Fruit fly (Drosophila melanogaster): ENCODE results near the gene CG42674.

The CG42674 gene

DNA sequence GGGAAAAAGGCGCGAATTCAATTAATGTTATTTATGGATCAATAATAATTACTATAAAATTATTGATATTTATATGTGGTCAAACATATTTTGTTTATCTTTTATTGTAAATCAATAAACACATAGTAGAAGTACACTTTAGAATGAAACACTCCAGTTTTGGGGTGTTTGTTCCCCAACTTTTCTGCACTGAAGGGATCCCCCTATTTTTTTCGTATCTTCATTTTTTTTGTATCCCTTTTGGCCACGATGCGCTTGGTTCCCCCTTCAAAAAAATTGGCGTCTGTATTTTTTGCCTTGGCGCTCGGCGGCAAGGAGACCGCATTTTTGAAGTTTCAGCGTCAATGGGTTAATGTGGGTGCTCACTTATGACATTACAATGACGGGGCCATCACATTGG is 42.6 kb upstream of the CG42674 start, which contains the start of gene Clc:
TSS of gene Clc (plus strand) at position 301 of the 400 bp plus-strand sequence.
- no peak for TF ChIP-seq Myc (optimal IDR thresholded peaks at IDR 0.05)
- TF ChIP-seq Rel (GFP tag; optimal IDR thresholded peaks at IDR 0.05), result no peak
- TF ChIP-seq Rel (tag; optimal IDR thresholded peaks at IDR 0.05), result peak; percentile 62

- TF ChIP-seq Dfd (GFP tag; optimal IDR thresholded peaks at IDR 0.05), result peak; percentile 96
- no peak for TF ChIP-seq Jra (GFP tag; optimal IDR thresholded peaks at IDR 0.05)
- no peak for TF ChIP-seq h (GFP tag; optimal IDR thresholded peaks at IDR 0.05)
Measured at dm6 chr3L:20237167-20237566, 39.0 kb upstream of the CG42674 start.

DNA sequence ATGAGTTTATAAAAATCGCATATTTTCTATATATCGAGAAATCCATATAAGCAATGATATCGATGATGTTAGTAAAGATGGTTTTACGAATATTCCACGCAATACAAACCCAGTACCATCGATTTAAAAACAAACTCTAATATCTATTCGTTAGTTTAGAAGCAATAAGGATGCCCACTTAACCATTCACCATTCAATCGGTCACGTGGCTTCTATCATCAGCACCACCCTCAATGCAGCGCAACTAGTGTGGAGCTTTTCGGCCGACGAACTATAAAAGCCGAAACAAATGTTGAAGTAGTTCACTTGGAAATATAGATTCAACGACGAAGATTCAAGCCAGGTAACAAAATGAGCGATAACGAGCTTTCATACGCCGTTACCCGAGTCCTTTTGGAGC is 33.3 kb upstream of the CG42674 start, which contains the start of gene CG13813:
TSS of gene CG13813 (plus strand) at position 301 of the 400 bp plus-strand sequence.
- TF ChIP-seq Hr83 (GFP tag; optimal IDR thresholded peaks at IDR 0.05; ENCODE audit: poor library complexity, severe bottlenecking), result no peak
- TF ChIP-seq fru (GFP tag; optimal IDR thresholded peaks at IDR 0.05), result no peak
- no peak for TF ChIP-seq Hr78 (GFP tag; optimal IDR thresholded peaks at IDR 0.05)
- TF ChIP-seq sv (GFP tag; optimal IDR thresholded peaks at IDR 0.05), result no peak
- TF ChIP-seq dmrt93B (GFP tag; optimal IDR thresholded peaks at IDR 0.05), result no peak
- TF ChIP-seq Mio (GFP tag; optimal IDR thresholded peaks at IDR 0.05), result no peak
- no peak for TF ChIP-seq Rel (GFP tag; optimal IDR thresholded peaks at IDR 0.05)
- no peak for TF ChIP-seq Rel (tag; optimal IDR thresholded peaks at IDR 0.05)

- TF ChIP-seq CrebA (GFP tag; optimal IDR thresholded peaks at IDR 0.05; ENCODE audit: borderline replicate concordance) (no peak), CG32264 (GFP tag; optimal IDR thresholded peaks at IDR 0.05) (no peak), Dif (GFP tag; optimal IDR thresholded peaks at IDR 0.05; ENCODE audit: partially characterized antibody) (peak; percentile 80)
Measured at dm6 chr3L:20230178-20230775, 32.2 kb upstream of the CG42674 start.

DNA sequence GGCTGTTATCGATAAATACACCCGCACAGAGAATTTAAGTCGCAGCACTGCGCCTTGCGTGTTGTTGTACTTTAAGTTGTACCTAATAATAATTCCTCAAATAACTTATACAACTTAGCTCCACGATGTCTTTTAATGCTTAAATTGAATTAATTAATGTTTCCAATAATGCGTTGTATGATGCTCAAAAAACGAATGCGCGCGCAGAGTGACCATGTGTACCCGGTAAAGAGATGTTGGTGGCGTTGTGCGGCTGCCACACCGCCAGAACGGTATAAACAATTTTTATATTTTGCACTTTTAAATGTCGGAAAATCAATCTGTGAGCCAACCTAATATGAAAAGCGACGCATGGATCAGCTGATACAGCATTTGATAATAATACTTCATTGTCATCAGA is 28.0 kb upstream of the CG42674 start:
- no peak for TF ChIP-seq fru (GFP tag; optimal IDR thresholded peaks at IDR 0.05)
- TF ChIP-seq Vsx2 (GFP tag; optimal IDR thresholded peaks at IDR 0.05; ENCODE audit: partially characterized antibody), result peak; percentile 92
- no peak for TF ChIP-seq CG9705 (GFP tag; optimal IDR thresholded peaks at IDR 0.05)
- no peak for TF ChIP-seq jim (GFP tag; optimal IDR thresholded peaks at IDR 0.05)
- TF ChIP-seq HLH106 (tag; optimal IDR thresholded peaks at IDR 0.05), result no peak
- TF ChIP-seq Dif (GFP tag; optimal IDR thresholded peaks at IDR 0.05; ENCODE audit: partially characterized antibody), result peak; percentile 69
- no peak for TF ChIP-seq Hr83 (GFP tag; optimal IDR thresholded peaks at IDR 0.05; ENCODE audit: poor library complexity, severe bottlenecking)
- no peak for TF ChIP-seq psq (GFP tag; optimal IDR thresholded peaks at IDR 0.05)
- no peak for TF ChIP-seq Rel (GFP tag; optimal IDR thresholded peaks at IDR 0.05)
- TF ChIP-seq Rel (tag; optimal IDR thresholded peaks at IDR 0.05), result no peak
- TF ChIP-seq Sp1 (GFP tag; optimal IDR thresholded peaks at IDR 0.05), result no peak
- no peak for TF ChIP-seq Mio (GFP tag; optimal IDR thresholded peaks at IDR 0.05)
- no peak for TF ChIP-seq tai (GFP tag; optimal IDR thresholded peaks at IDR 0.05)
- no peak for TF ChIP-seq Hnf4 (GFP tag; optimal IDR thresholded peaks at IDR 0.05)
- no peak for TF ChIP-seq Abd-B (GFP tag; optimal IDR thresholded peaks at IDR 0.05)
- TF ChIP-seq Hr78 (GFP tag; optimal IDR thresholded peaks at IDR 0.05), result no peak
- peak; percentile 45 for TF ChIP-seq Myc (optimal IDR thresholded peaks at IDR 0.05)
- TF ChIP-seq ey (GFP tag; optimal IDR thresholded peaks at IDR 0.05), result no peak
- TF ChIP-seq dl (GFP tag; optimal IDR thresholded peaks at IDR 0.05; ENCODE audit: insufficient read depth in 1 of 2, partially characterized antibody in 2 of 2), result peak in 1 of 2 experiments; percentile 54
- TF ChIP-seq woc (GFP tag; optimal IDR thresholded peaks at IDR 0.05), result no peak
- TF ChIP-seq dsf (GFP tag; optimal IDR thresholded peaks at IDR 0.05; ENCODE audit: borderline replicate concordance), result no peak
- TF ChIP-seq Jra (GFP tag; optimal IDR thresholded peaks at IDR 0.05), result no peak
- TF ChIP-seq rgr (GFP tag; optimal IDR thresholded peaks at IDR 0.05), result no peak
- TF ChIP-seq CG32264 (GFP tag; optimal IDR thresholded peaks at IDR 0.05), result no peak
- TF ChIP-seq foxo (GFP tag; optimal IDR thresholded peaks at IDR 0.05), result no peak

All from whole organism, wandering third instar larva.